Worm (Caenorhabditis elegans) whole organism, L3 larva: ENCODE results near the gene abcf-1.

Experiments
- R02D3.7 ChIP-seq: fragments of 150-350 bp; optimal IDR thresholded peaks from 2 replicates; lab custom pipeline; 2014; ENCODE audit warnings: missing biosample characterization, missing genetic modification characterization
- ama-1 ChIP-seq: fragments of 150-350 bp; optimal IDR thresholded peaks from 2 replicates; lab custom pipeline; 2018
- jun-1 ChIP-seq: fragments of 150-350 bp; optimal IDR thresholded peaks from 2 replicates; lab custom pipeline; 2014; ENCODE audit warnings: missing biosample characterization, missing genetic modification reagents, missing genetic modification characterization
- mml-1 ChIP-seq: fragments of 150-350 bp; sonication (generic microtip); optimal IDR thresholded peaks from 3 replicates; lab custom pipeline; 2014; ENCODE audit warnings: missing biosample characterization, missing genetic modification characterization
- nhr-12 ChIP-seq: fragments of 150-350 bp; optimal IDR thresholded peaks from 2 replicates; lab custom pipeline; 2014; ENCODE audit warnings: missing biosample characterization, missing genetic modification characterization
- nhr-237 ChIP-seq: fragments of 150-350 bp; optimal IDR thresholded peaks from 2 replicates; lab custom pipeline; 2014; ENCODE audit warnings: missing biosample characterization, missing genetic modification characterization
- nhr-25 ChIP-seq: sonication (generic microtip); optimal IDR thresholded peaks from 2 replicates; lab custom pipeline; 2017; ENCODE audit warnings: missing biosample characterization, missing genetic modification characterization
- nhr-67 ChIP-seq: fragments of 150-350 bp; optimal IDR thresholded peaks from 2 replicates; lab custom pipeline; 2014; ENCODE audit warnings: missing biosample characterization, missing genetic modification characterization
- pha-4 ChIP-seq: fragments of 150-350 bp; optimal IDR thresholded peaks from 2 replicates; lab custom pipeline; 2014; ENCODE audit warnings: missing biosample characterization, missing genetic modification reagents, missing genetic modification characterization
- snpc-4 ChIP-seq: fragments of 150-350 bp; optimal IDR thresholded peaks from 2 replicates; lab custom pipeline; 2014; ENCODE audit warnings: missing biosample characterization, missing genetic modification characterization
- ztf-11 ChIP-seq: fragments of 150-350 bp; optimal IDR thresholded peaks from 2 replicates; lab custom pipeline; 2014; ENCODE audit warnings: missing biosample characterization, missing genetic modification characterization

ce11 chrV:12747431-12747830 is 15.7 kb downstream of the abcf-1 start, which contains the start of gene C15C8.4:
- TF ChIP-seq nhr-67 (no peak), nhr-12 (tag; lab: Kevin White, UChicago) (no peak), nhr-237 (tag; lab: Kevin White, UChicago) (no peak), mml-1 (no peak), ztf-11 (tag; lab: Kevin White, UChicago) (no peak), R02D3.7 (tag; lab: Kevin White, UChicago) (no peak), snpc-4 (no peak), pha-4 (tag; lab: Kevin White, UChicago) (no peak), jun-1 (tag; lab: Kevin White, UChicago) (no peak), nhr-25 (tag; lab: Kevin White, UChicago) (no peak), ama-1 (lab: Kevin White, UChicago) (no peak)
